Fruit fly (Drosophila melanogaster): Measurements from ENCODE around the gene CG13014.

CG13014 gene

DNA sequence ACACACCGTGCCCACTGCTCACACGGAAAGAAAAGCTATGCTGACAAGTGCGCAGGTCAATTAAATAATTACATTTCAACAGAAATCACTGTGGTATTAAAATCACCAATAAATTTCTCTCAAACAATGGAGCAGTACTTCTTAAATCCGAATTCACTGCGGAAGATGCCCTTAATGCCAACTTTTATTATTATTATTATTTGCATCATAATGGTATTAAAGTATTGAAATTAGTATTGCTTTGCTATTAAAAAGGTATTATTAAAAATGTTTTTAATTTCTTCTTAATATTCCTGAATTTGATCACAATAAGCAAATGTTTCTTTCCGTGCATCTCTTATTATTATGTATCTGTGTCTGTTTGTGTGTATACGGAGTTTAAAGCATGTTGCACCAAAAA lies 7.7 kb upstream of the CG13014 start (continued):
- peak; percentile 28 for TF ChIP-seq BtbVII (GFP tag; optimal IDR thresholded peaks at IDR 0.05)
- no peak for TF ChIP-seq pfk (GFP tag; optimal IDR thresholded peaks at IDR 0.05)
- TF ChIP-seq CG14965 (GFP tag; optimal IDR thresholded peaks at IDR 0.05; ENCODE audit: borderline replicate concordance) = no peak
- no peak for TF ChIP-seq Ets97D (GFP tag; optimal IDR thresholded peaks at IDR 0.05)
- TF ChIP-seq Myb (GFP tag; optimal IDR thresholded peaks at IDR 0.05) = no peak
- TF ChIP-seq Max (GFP tag; optimal IDR thresholded peaks at IDR 0.05) = peak; percentile 8
- TF ChIP-seq sob (GFP tag; IDR thresholded peaks at IDR 0.05) = no peak
- TF ChIP-seq crol (GFP tag; IDR thresholded peaks at IDR 0.05) = no peak
- no peak for TF ChIP-seq wek (GFP tag; optimal IDR thresholded peaks at IDR 0.05)
- TF ChIP-seq CG6813 (GFP tag; optimal IDR thresholded peaks at IDR 0.05) = no peak
- TF ChIP-seq CG31441 (GFP tag; IDR thresholded peaks at IDR 0.05) = peak; percentile 64
- no peak for TF ChIP-seq CG11085 (GFP tag; IDR thresholded peaks at IDR 0.05)
- TF ChIP-seq CG10654 (GFP tag; optimal IDR thresholded peaks at IDR 0.05) = peak; percentile 20
- 0 out of 2 replicates have a peak, but pooled peaks have one; percentile 18 for TF ChIP-seq CG14014 (GFP tag; IDR thresholded peaks at IDR 0.05)
- no peak for TF ChIP-seq CG9876 (GFP tag; optimal IDR thresholded peaks at IDR 0.05)
- no peak for TF ChIP-seq fd3F (GFP tag; optimal IDR thresholded peaks at IDR 0.05)
- peak; percentile 70 for TF ChIP-seq CG7839 (tag; optimal IDR thresholded peaks at IDR 0.05)
- TF ChIP-seq dmrt11E (tag; optimal IDR thresholded peaks at IDR 0.05) = no peak
- TF ChIP-seq Med (GFP tag) = peak; percentile 47
- no peak for TF ChIP-seq CG15479 (GFP tag; optimal IDR thresholded peaks at IDR 0.05)
- no peak for TF ChIP-seq B-H1 (GFP tag; IDR thresholded peaks at IDR 0.05)
- TF ChIP-seq CG4730 (GFP tag; IDR thresholded peaks at IDR 0.05) = no peak
- no peak for TF ChIP-seq da (GFP tag; optimal IDR thresholded peaks at IDR 0.05)
- TF ChIP-seq slbo (GFP tag; IDR thresholded peaks at IDR 0.05) = peak; percentile 35
- no peak for TF ChIP-seq Stat92E (GFP tag; optimal IDR thresholded peaks at IDR 0.05)
- no peak for TF ChIP-seq Sry-δ (GFP tag; optimal IDR thresholded peaks at IDR 0.05)
- peak; percentile 36; the same call in 1 of the 2 replicates for TF ChIP-seq sisA (GFP tag; IDR thresholded peaks at IDR 0.05)
- TF ChIP-seq CG14667 (GFP tag; IDR thresholded peaks at IDR 0.05) = no peak
- TF ChIP-seq ken (GFP tag; IDR thresholded peaks at IDR 0.05) = no peak

DNA sequence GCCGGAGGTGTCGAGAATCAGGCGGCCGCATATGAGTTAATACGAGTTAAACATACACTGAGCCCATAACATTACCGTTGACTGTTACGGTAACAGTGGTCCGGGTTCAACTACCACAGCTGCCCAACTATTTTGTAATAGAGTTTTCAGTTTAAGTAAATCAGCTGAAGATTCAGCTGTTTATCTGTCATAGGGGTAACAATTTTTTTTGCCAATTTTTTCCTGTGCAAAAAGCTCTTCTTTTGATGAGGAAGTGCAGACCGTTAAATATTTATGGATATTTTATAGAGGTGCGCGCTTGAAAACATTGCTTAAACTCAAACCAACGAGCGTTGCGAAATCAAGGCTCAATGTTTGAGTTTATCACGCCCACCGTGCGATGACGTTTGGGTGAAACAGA lies 6.0 kb upstream of the CG13014 start:
- TF ChIP-seq grau (tag; optimal IDR thresholded peaks at IDR 0.05) = peak; percentile 30
- peak; percentile 42 for TF ChIP-seq CG10543 (GFP tag; optimal IDR thresholded peaks at IDR 0.05)
- no peak for TF ChIP-seq CG12071 (GFP tag; optimal IDR thresholded peaks at IDR 0.05)
- TF ChIP-seq CG9932 (GFP tag; IDR thresholded peaks at IDR 0.05) = 0 out of 2 replicates have a peak, but pooled peaks have one; percentile 16
- peak; percentile 19; the same call in 1 of the 2 replicates for TF ChIP-seq Rfx (GFP tag; IDR thresholded peaks at IDR 0.05)
- TF ChIP-seq CG10147 (GFP tag; optimal IDR thresholded peaks at IDR 0.05) = peak; percentile 34
- peak; percentile 48 for TF ChIP-seq CG2678 (tag; optimal IDR thresholded peaks at IDR 0.05)
- peak; percentile 22 for TF ChIP-seq Hand (GFP tag; optimal IDR thresholded peaks at IDR 0.05)
- no peak for TF ChIP-seq trem (tag; optimal IDR thresholded peaks at IDR 0.05)
- TF ChIP-seq CG3281 (GFP tag; optimal IDR thresholded peaks at IDR 0.05) = peak; percentile 8
- TF ChIP-seq Hmr (GFP tag; optimal IDR thresholded peaks at IDR 0.05) = peak; percentile 17
- no peak for TF ChIP-seq slp2 (GFP tag; optimal IDR thresholded peaks at IDR 0.05)
- peak; percentile 45 for TF ChIP-seq Meics (GFP tag; optimal IDR thresholded peaks at IDR 0.05)
- TF ChIP-seq Vsx1 (GFP tag; optimal IDR thresholded peaks at IDR 0.05) = no peak
- TF ChIP-seq Doc3 (GFP tag; IDR thresholded peaks at IDR 0.05; ENCODE audit: partially characterized antibody) = no peak
- TF ChIP-seq CG6689 (GFP tag; IDR thresholded peaks at IDR 0.05) = no peak
- TF ChIP-seq maf-S (GFP tag; optimal IDR thresholded peaks at IDR 0.05) = no peak
- no peak for TF ChIP-seq Elba2 (GFP tag; optimal IDR thresholded peaks at IDR 0.05)
- peak; percentile 4 for TF ChIP-seq bcd (GFP tag; optimal IDR thresholded peaks at IDR 0.05)
- no peak for TF ChIP-seq org-1 (GFP tag; optimal IDR thresholded peaks at IDR 0.05)
- TF ChIP-seq Poxn (GFP tag; IDR thresholded peaks at IDR 0.05) = no peak
- TF ChIP-seq slbo (GFP tag; IDR thresholded peaks at IDR 0.05) = peak; percentile 31; the same call in 1 of the 2 replicates
- peak; percentile 2 for TF ChIP-seq CG30403 (GFP tag; optimal IDR thresholded peaks at IDR 0.05)
- no peak for TF ChIP-seq CG8924 (tag; optimal IDR thresholded peaks at IDR 0.05)

Measured in whole organism, embryonic.